Worm (Caenorhabditis elegans) whole organism, L3 larva: ENCODE measurements around the gene nlp-20.

Experiments
- daf-12 ChIP-seq: fragments of 150-350 bp; optimal IDR thresholded peaks from 2 replicates; lab custom pipeline; 2014; ENCODE audit warnings: missing biosample characterization, missing genetic modification reagents, missing genetic modification characterization
- egl-5 ChIP-seq: fragments of 150-350 bp; optimal IDR thresholded peaks from 2 replicates; lab custom pipeline; 2017; ENCODE audit warnings: missing biosample characterization, missing genetic modification reagents, missing genetic modification characterization, inconsistent platforms
- fkh-10 ChIP-seq: sonication (generic microtip); optimal IDR thresholded peaks from 2 replicates; lab custom pipeline; 2017; ENCODE audit warnings: missing biosample characterization, missing genetic modification reagents, missing genetic modification characterization
- nhr-12 ChIP-seq: fragments of 150-350 bp; optimal IDR thresholded peaks from 2 replicates; lab custom pipeline; 2014; ENCODE audit warnings: missing biosample characterization, missing genetic modification characterization
- nhr-237 ChIP-seq: fragments of 150-350 bp; optimal IDR thresholded peaks from 2 replicates; lab custom pipeline; 2014; ENCODE audit warnings: missing biosample characterization, missing genetic modification characterization
- nhr-77 ChIP-seq: fragments of 150-350 bp; optimal IDR thresholded peaks from 2 replicates; lab custom pipeline; 2014; ENCODE audit warnings: missing biosample characterization, missing genetic modification characterization
- pha-4 ChIP-seq: fragments of 150-350 bp; optimal IDR thresholded peaks from 2 replicates; lab custom pipeline; 2014; ENCODE audit warnings: missing biosample characterization, missing genetic modification reagents, missing genetic modification characterization
- skn-1 ChIP-seq: fragments of 150-350 bp; optimal IDR thresholded peaks from 2 replicates; lab custom pipeline; 2014; ENCODE audit warnings: missing biosample characterization, missing genetic modification characterization
- unc-39 ChIP-seq: sonication (generic microtip); optimal IDR thresholded peaks from 4 replicates; lab custom pipeline; 2017; ENCODE audit warnings: missing biosample characterization, missing genetic modification characterization
- unc-62 ChIP-seq: fragments of 150-350 bp; sonication (generic microtip); optimal IDR thresholded peaks from 4 replicates; lab custom pipeline; 2014; ENCODE audit warnings: missing biosample characterization, missing genetic modification reagents, missing genetic modification characterization
- zag-1 ChIP-seq: fragments of 150-350 bp; optimal IDR thresholded peaks from 2 replicates; lab custom pipeline; 2014; ENCODE audit warnings: missing biosample characterization, missing genetic modification characterization
- ztf-4 ChIP-seq: fragments of 150-350 bp; optimal IDR thresholded peaks from 2 replicates; lab custom pipeline; 2014; ENCODE audit warnings: missing biosample characterization, missing genetic modification characterization

DNA sequence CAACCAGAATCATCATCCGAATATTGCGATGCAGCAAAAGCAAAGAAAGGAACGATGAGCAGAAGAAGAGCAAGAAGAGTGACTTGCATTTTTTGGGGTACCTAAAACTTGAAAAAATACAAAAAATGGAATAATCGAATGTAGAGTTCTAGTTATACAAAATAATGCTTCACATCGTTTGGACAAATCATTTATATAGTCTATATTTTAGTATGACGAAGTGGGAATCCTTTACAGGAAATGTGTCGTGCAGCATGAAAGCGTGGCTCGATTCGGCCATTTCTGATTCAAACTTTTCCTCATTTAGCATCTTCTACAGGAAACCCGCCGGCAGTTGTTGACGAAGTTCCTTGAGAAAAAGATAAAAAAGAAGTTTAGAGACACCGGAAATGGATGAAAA, at the start of gene nlp-20:
- TF ChIP-seq daf-12 (tag; lab: Kevin White, UChicago) = no peak
- no peak for TF ChIP-seq unc-39
- no peak for TF ChIP-seq nhr-77 (tag; lab: Kevin White, UChicago)
- TF ChIP-seq pha-4 (tag; lab: Kevin White, UChicago) = no peak
- no peak for TF ChIP-seq egl-5 (tag; lab: Kevin White, UChicago)
- no peak for TF ChIP-seq fkh-10 (GFP tag; lab: Kevin White, UChicago)
- TF ChIP-seq nhr-12 (tag; lab: Kevin White, UChicago) = no peak
- no peak for TF ChIP-seq skn-1
- no peak for TF ChIP-seq nhr-237 (tag; lab: Kevin White, UChicago)
- no peak for TF ChIP-seq zag-1 (tag; lab: Kevin White, UChicago)
- TF ChIP-seq unc-62 (GFP tag; lab: Kevin White, UChicago) = no peak
- no peak for TF ChIP-seq ztf-4 (tag; lab: Kevin White, UChicago)
